Worm (Caenorhabditis elegans): ENCODE results near the gene C08B11.9.

Gene C08B11.9

ce11 chrII:8075324-8075810 is 37.4 kb upstream of the C08B11.9 start, which contains the start of gene K02C4.2 (continued):
- TF ChIP-seq pbrm-1 (GFP tag; IDR thresholded peaks at IDR 0.05): peak; percentile 66; the same call in 1 of the 2 replicates
- peak; percentile 73 for TF ChIP-seq nhr-27 (tag; optimal IDR thresholded peaks at IDR 0.05)
- TF ChIP-seq F23B12.7 (tag; optimal IDR thresholded peaks at IDR 0.05; ENCODE audit: insufficient read depth): peak; percentile 76
- no peak for TF ChIP-seq nhr-179 (tag; optimal IDR thresholded peaks at IDR 0.05)
- no peak for TF ChIP-seq egrh-3 (GFP tag; IDR thresholded peaks at IDR 0.05)
- peak; percentile 58; the same call in 1 of the 2 replicates for TF ChIP-seq let-526 (GFP tag; IDR thresholded peaks at IDR 0.05)
- peak; percentile 84 for TF ChIP-seq B0261.1 (tag; optimal IDR thresholded peaks at IDR 0.05)
- TF ChIP-seq attf-6 (GFP tag; IDR thresholded peaks at IDR 0.05): no peak
- peak; percentile 75 for TF ChIP-seq tlf-1 (GFP tag; optimal IDR thresholded peaks at IDR 0.05)
- peak; percentile 34 for TF ChIP-seq hlh-12 (tag; optimal IDR thresholded peaks at IDR 0.05)
- TF ChIP-seq ztf-18 (tag; optimal IDR thresholded peaks at IDR 0.05): peak; percentile 83
- 0 out of 2 replicates have a peak, but pooled peaks have one; percentile 40 for TF ChIP-seq B0019.2 (GFP tag; conservative IDR thresholded peaks at IDR 0.05)
- no peak for TF ChIP-seq Y53F4B.3 (GFP tag; IDR thresholded peaks at IDR 0.05)
- peak; percentile 97 for TF ChIP-seq rpc-1 (optimal IDR thresholded peaks at IDR 0.05)
- peak; percentile 93 for TF ChIP-seq rpc-1 (tag; optimal IDR thresholded peaks at IDR 0.05)
- peak; percentile 67 for TF ChIP-seq B0336.3 (GFP tag; IDR thresholded peaks at IDR 0.05)
- TF ChIP-seq cebp-2 (GFP tag; IDR thresholded peaks at IDR 0.05): no peak
- peak; percentile 17 for TF ChIP-seq xnd-1 (tag; optimal IDR thresholded peaks at IDR 0.05)
- no peak for TF ChIP-seq K11D2.4 (GFP tag; IDR thresholded peaks at IDR 0.05)
- TF ChIP-seq F49E8.2 (tag; optimal IDR thresholded peaks at IDR 0.05; ENCODE audit: insufficient read depth): peak; percentile 75
- peak; percentile 93 for TF ChIP-seq F52B5.7 (tag; optimal IDR thresholded peaks at IDR 0.05)
- TF ChIP-seq rec-8 (tag; optimal IDR thresholded peaks at IDR 0.05): peak; percentile 70 to 73
- no peak for TF ChIP-seq T26A5.8 (tag; optimal IDR thresholded peaks at IDR 0.05)
- peak; percentile 86 for TF ChIP-seq ZK185.1 (tag; optimal IDR thresholded peaks at IDR 0.05; ENCODE audit: poor library complexity, severe bottlenecking)
- peak; percentile 68 for TF ChIP-seq lsl-1 (GFP tag; optimal IDR thresholded peaks at IDR 0.05)
- peak; percentile 74 for TF ChIP-seq ekl-4 (GFP tag; IDR thresholded peaks at IDR 0.05)
- peak; percentile 19 for TF ChIP-seq B0035.1 (tag; optimal IDR thresholded peaks at IDR 0.05)
- no peak for TF ChIP-seq F10E7.11 (tag; optimal IDR thresholded peaks at IDR 0.05)
- peak; percentile 79 for TF ChIP-seq ztf-26 (tag; optimal IDR thresholded peaks at IDR 0.05)
- 0 out of 2 replicates have a peak, but pooled peaks have one; percentile 27 for TF ChIP-seq cebp-1 (GFP tag; IDR thresholded peaks at IDR 0.05)
- TF ChIP-seq cebp-1 (tag; optimal IDR thresholded peaks at IDR 0.05): peak; percentile 71
- peak; percentile 79 for TF ChIP-seq ets-4 (GFP tag; optimal IDR thresholded peaks at IDR 0.05)
- TF ChIP-seq hrde-1 (tag; optimal IDR thresholded peaks at IDR 0.05; ENCODE audit: borderline replicate concordance): peak; percentile 63
- TF ChIP-seq let-607 (tag; optimal IDR thresholded peaks at IDR 0.05): peak; percentile 61 to 72
- TF ChIP-seq lin-40 (tag; optimal IDR thresholded peaks at IDR 0.05): peak; percentile 69
- TF ChIP-seq Y56A3A.18 (GFP tag; IDR thresholded peaks at IDR 0.05): peak; percentile 58; the same call in 1 of the 2 replicates
- TF ChIP-seq dpff-1 (tag; optimal IDR thresholded peaks at IDR 0.05): no peak
- TF ChIP-seq sea-2 (GFP tag; IDR thresholded peaks at IDR 0.05): 0 out of 2 replicates have a peak, but pooled peaks have one; percentile 58
- TF ChIP-seq ama-1 (optimal IDR thresholded peaks at IDR 0.05): no peak
- TF ChIP-seq ama-1 (GFP tag; optimal IDR thresholded peaks at IDR 0.05): peak in 1 of 2 experiments; percentile 81
- peak; percentile 91 for TF ChIP-seq nhr-90 (tag; optimal IDR thresholded peaks at IDR 0.05)
- TF ChIP-seq madf-10 (tag; optimal IDR thresholded peaks at IDR 0.05): peak; percentile 59
- no peak for TF ChIP-seq bed-2 (GFP tag; IDR thresholded peaks at IDR 0.05)
- peak; percentile 71; the same call in 1 of the 2 replicates for TF ChIP-seq egl-44 (GFP tag; IDR thresholded peaks at IDR 0.05)
- TF ChIP-seq F39B2.1 (GFP tag; IDR thresholded peaks at IDR 0.05): no peak
- TF ChIP-seq dpl-1 (GFP tag; optimal IDR thresholded peaks at IDR 0.05): peak; percentile 37
- peak; percentile 82 for TF ChIP-seq snpc-3.4 (tag; optimal IDR thresholded peaks at IDR 0.05)
- TF ChIP-seq sdz-38 (tag; optimal IDR thresholded peaks at IDR 0.05): no peak
